Fruit fly (Drosophila melanogaster): ENCODE measurements around the gene CG18599.

Gene CG18599

dm6 chr3R:18311368-18311919, 43.9 kb downstream of the CG18599 start (continued):
- TF ChIP-seq CG7786 (GFP tag; optimal IDR thresholded peaks at IDR 0.05) (peak; percentile 12), Camta (GFP tag; optimal IDR thresholded peaks at IDR 0.05) (peak; percentile 39), CG10543 (GFP tag; optimal IDR thresholded peaks at IDR 0.05) (peak; percentile 43), gcm2 (GFP tag; optimal IDR thresholded peaks at IDR 0.05) (no peak), D19A (tag; optimal IDR thresholded peaks at IDR 0.05) (peak; percentile 56), CG17361 (GFP tag; IDR thresholded peaks at IDR 0.05) (peak; percentile 97; the same call in 2 of the 3 replicates), Fer2 (tag; optimal IDR thresholded peaks at IDR 0.05) (no peak), Side (GFP tag; optimal IDR thresholded peaks at IDR 0.05) (peak; percentile 70), CG15479 (GFP tag; optimal IDR thresholded peaks at IDR 0.05) (no peak), CG9609 (GFP tag; optimal IDR thresholded peaks at IDR 0.05) (peak; percentile 27), dpn (GFP tag; optimal IDR thresholded peaks at IDR 0.05) (peak in 1 of 2 experiments; percentile 45), Six4 (GFP tag; optimal IDR thresholded peaks at IDR 0.05) (no peak), trem (tag; optimal IDR thresholded peaks at IDR 0.05) (no peak), repo (GFP tag; optimal IDR thresholded peaks at IDR 0.05) (no peak), crc (GFP tag; optimal IDR thresholded peaks at IDR 0.05) (peak; percentile 9), Adf1 (GFP tag; IDR thresholded peaks at IDR 0.05) (peak; percentile 60; the same call in 1 of the 2 replicates), ac (GFP tag; optimal IDR thresholded peaks at IDR 0.05) (no peak), fru (optimal IDR thresholded peaks at IDR 0.05) (no peak), CG8388 (GFP tag; optimal IDR thresholded peaks at IDR 0.05) (peak; percentile 54), lola (GFP tag; optimal IDR thresholded peaks at IDR 0.05) (peak in 1 of 3 experiments; percentile 88), ERR (GFP tag; optimal IDR thresholded peaks at IDR 0.05) (no peak), gfzf (GFP tag; optimal IDR thresholded peaks at IDR 0.05) (no peak), CG32772 (GFP tag; IDR thresholded peaks at IDR 0.05) (0 out of 2 replicates have a peak, but pooled peaks have one; percentile 16), CG7839 (tag; optimal IDR thresholded peaks at IDR 0.05) (peak; percentile 76), CG7556 (GFP tag; optimal IDR thresholded peaks at IDR 0.05) (peak; percentile 93), wdn (GFP tag; IDR thresholded peaks at IDR 0.05) (peak; percentile 48; the same call in 1 of the 2 replicates), fu2 (GFP tag; optimal IDR thresholded peaks at IDR 0.05) (no peak), CG10979 (tag; optimal IDR thresholded peaks at IDR 0.05) (peak; percentile 66), CG1792 (GFP tag; optimal IDR thresholded peaks at IDR 0.05) (peak; percentile 50), CG11085 (GFP tag; IDR thresholded peaks at IDR 0.05) (no peak), NFAT (GFP tag; IDR thresholded peaks at IDR 0.05) (peak; percentile 57), Ets65A (GFP tag) (no peak), oc (tag; optimal IDR thresholded peaks at IDR 0.05) (peak; percentile 86), CG15073 (GFP tag; optimal IDR thresholded peaks at IDR 0.05) (no peak), ash1 (GFP tag; optimal IDR thresholded peaks at IDR 0.05) (no peak), CG4854 (GFP tag; optimal IDR thresholded peaks at IDR 0.05) (no peak), Ptx1 (GFP tag; IDR thresholded peaks at IDR 0.05) (no peak; the same call in 1 of the 2 replicates), tup (GFP tag; optimal IDR thresholded peaks at IDR 0.05) (peak; percentile 18), CG31388 (GFP tag; optimal IDR thresholded peaks at IDR 0.05) (no peak), CG12104 (GFP tag; optimal IDR thresholded peaks at IDR 0.05) (peak; percentile 31), corto (GFP tag; optimal IDR thresholded peaks at IDR 0.05) (no peak), CG11093 (GFP tag; IDR thresholded peaks at IDR 0.05) (peak; percentile 61; the same call in 1 of the 3 replicates), esg (GFP tag; conservative IDR thresholded peaks at IDR 0.05) (no peak), dmrt11E (tag; optimal IDR thresholded peaks at IDR 0.05) (peak; percentile 72), H2.0 (GFP tag; IDR thresholded peaks at IDR 0.05) (0 out of 2 replicates have a peak, but pooled peaks have one; percentile 16), knrl (GFP tag; IDR thresholded peaks at IDR 0.05; ENCODE audit: partially characterized antibody) (0 out of 3 replicates have a peak, but pooled peaks have one; percentile 35), twi (tag; optimal IDR thresholded peaks at IDR 0.05) (peak; percentile 17), Nf-YA (GFP tag; IDR thresholded peaks at IDR 0.05) (0 out of 2 replicates have a peak, but pooled peaks have one; percentile 45), CG4820 (GFP tag; optimal IDR thresholded peaks at IDR 0.05) (peak; percentile 18), bab2 (GFP tag; optimal IDR thresholded peaks at IDR 0.05) (peak; percentile 33), Fer1 (GFP tag; optimal IDR thresholded peaks at IDR 0.05) (peak; percentile 59)

All from whole organism, embryonic.